Fruit fly (Drosophila melanogaster) whole organism, embryonic: ENCODE results near the gene Mlp84B.

Experiments
- Ada2b ChIP-seq: fragments of 200-800 bp; sonication (Bioruptor generic); IDR thresholded peaks from 2 replicates; pipeline ENCODE4 v1.3.6; 2022; ENCODE audit warnings: missing biosample characterization, missing genetic modification characterization
- Adf1 ChIP-seq: fragments of 200-800 bp; sonication (Bioruptor generic); IDR thresholded peaks from 2 replicates; pipeline ENCODE4 v1.3.6; 2022; ENCODE audit warnings: missing biosample characterization, missing genetic modification characterization
- Atf3 ChIP-seq: fragments of 200-800 bp; sonication (Bioruptor generic); optimal IDR thresholded peaks from 3 replicates; lab custom pipeline; 2016; ENCODE audit warnings: missing biosample characterization, missing genetic modification characterization
- B-H1 ChIP-seq: fragments of 200-800 bp; sonication (Bioruptor generic); IDR thresholded peaks from 3 replicates; pipeline ENCODE4 v1.3.6; 2022; ENCODE audit warnings: missing biosample characterization, missing genetic modification characterization
- Blimp-1 ChIP-seq: fragments of 200-800 bp; sonication (Bioruptor generic); optimal IDR thresholded peaks from 3 replicates; lab custom pipeline; 2018; ENCODE audit warnings: missing biosample characterization, missing genetic modification characterization, mild to moderate bottlenecking, moderate library complexity, missing genetic modification reagents
- CG10979 ChIP-seq: fragments of 200-800 bp; sonication (Bioruptor generic); optimal IDR thresholded peaks from 2 replicates; lab custom pipeline; 2018; ENCODE audit warnings: missing biosample characterization, mild to moderate bottlenecking, missing genetic modification characterization, moderate library complexity
- CG11504 ChIP-seq: fragments of 200-800 bp; sonication (Bioruptor generic); optimal IDR thresholded peaks from 3 replicates; lab custom pipeline; 2019; ENCODE audit warnings: missing biosample characterization, mild to moderate bottlenecking, missing genetic modification characterization, moderate library complexity
- CG1647 ChIP-seq: fragments of 200-800 bp; sonication (Bioruptor generic); optimal IDR thresholded peaks from 3 replicates; lab custom pipeline; 2016; ENCODE audit warnings: missing biosample characterization, missing genetic modification characterization
- CG17328 ChIP-seq: fragments of 200-800 bp; sonication (Bioruptor generic); IDR thresholded peaks from 2 replicates; pipeline ENCODE4 v1.3.6; 2022; ENCODE audit warnings: missing biosample characterization, missing genetic modification characterization
- CG18011 ChIP-seq: fragments of 200-800 bp; sonication (Bioruptor generic); optimal IDR thresholded peaks from 2 replicates; lab custom pipeline; 2017; ENCODE audit warnings: missing biosample characterization, missing genetic modification characterization, mild to moderate bottlenecking, moderate library complexity, missing genotype
- CG30020 ChIP-seq: fragments of 200-800 bp; optimal IDR thresholded peaks from 2 replicates; lab custom pipeline; 2019; ENCODE audit warnings: missing biosample characterization, mild to moderate bottlenecking, missing genetic modification characterization, moderate library complexity
- CG4424 ChIP-seq: fragments of 200-800 bp; sonication (Bioruptor generic); optimal IDR thresholded peaks from 3 replicates; lab custom pipeline; 2016; ENCODE audit warnings: missing biosample characterization, missing genetic modification characterization
- CG6854 ChIP-seq: fragments of 200-800 bp; sonication (Bioruptor generic); optimal IDR thresholded peaks from 3 replicates; lab custom pipeline; 2017; ENCODE audit warnings: missing biosample characterization, mild to moderate bottlenecking, missing genetic modification characterization
- CG7357 ChIP-seq: fragments of 200-800 bp; sonication (Bioruptor generic); IDR thresholded peaks from 3 replicates; pipeline ENCODE4 v1.3.6; 2022; ENCODE audit warnings: missing biosample characterization, missing genetic modification characterization
- CG7786 ChIP-seq: fragments of 200-800 bp; sonication (Bioruptor generic); optimal IDR thresholded peaks from 2 replicates; lab custom pipeline; 2016; ENCODE audit warnings: missing biosample characterization, missing genetic modification characterization
- CG9727 ChIP-seq: fragments of 200-800 bp; sonication (Bioruptor generic); optimal IDR thresholded peaks from 3 replicates; lab custom pipeline; 2017; ENCODE audit warnings: missing biosample characterization, mild to moderate bottlenecking, missing genetic modification characterization
- Camta ChIP-seq: fragments of 200-800 bp; sonication (Bioruptor generic); optimal IDR thresholded peaks from 2 replicates; lab custom pipeline; 2016; ENCODE audit warnings: missing biosample characterization, missing genetic modification characterization
- CoRest ChIP-seq: fragments of 200-800 bp; sonication (Bioruptor generic); optimal IDR thresholded peaks from 3 replicates; lab custom pipeline; 2018; ENCODE audit warnings: missing biosample characterization, mild to moderate bottlenecking, missing genetic modification characterization, moderate library complexity
- Ets65A ChIP-seq: fragments of 200-800 bp; sonication (Bioruptor generic); peaks from one replicate; lab custom pipeline; 2016; ENCODE audit warnings: missing biosample characterization, missing genetic modification characterization
- Hsf ChIP-seq: fragments of 200-800 bp; sonication (Bioruptor generic); optimal IDR thresholded peaks from 3 replicates; lab custom pipeline; 2016; ENCODE audit warnings: missing biosample characterization, missing genetic modification characterization
- MESR4 ChIP-seq: fragments of 200-800 bp; sonication (Bioruptor generic); optimal IDR thresholded peaks from 2 replicates; lab custom pipeline; 2018; ENCODE audit warnings: missing biosample characterization, mild to moderate bottlenecking, missing genetic modification characterization, moderate library complexity
- Mad ChIP-seq: fragments of 200-800 bp; sonication (Bioruptor generic); optimal IDR thresholded peaks from 2 replicates; lab custom pipeline; 2016; ENCODE audit warnings: missing biosample characterization, missing genetic modification characterization
- NFAT ChIP-seq: fragments of 200-800 bp; sonication (Bioruptor generic); IDR thresholded peaks from 2 replicates; pipeline ENCODE4 v1.3.6; 2022; ENCODE audit warnings: missing biosample characterization, missing genetic modification characterization
- Oli ChIP-seq: fragments of 200-800 bp; sonication (Bioruptor generic); optimal IDR thresholded peaks from 2 replicates; lab custom pipeline; 2018; ENCODE audit warnings: missing biosample characterization, mild to moderate bottlenecking, missing genetic modification characterization, moderate library complexity
- Optix ChIP-seq: fragments of 200-800 bp; sonication (Bioruptor generic); IDR thresholded peaks from 3 replicates; pipeline ENCODE4 v1.3.6; 2022; ENCODE audit warnings: missing biosample characterization, missing genetic modification characterization
- Six4 ChIP-seq: fragments of 200-800 bp; sonication (Bioruptor generic); optimal IDR thresholded peaks from 2 replicates; lab custom pipeline; 2016; ENCODE audit warnings: missing biosample characterization, missing genetic modification characterization
- Sox100B ChIP-seq: fragments of 200-800 bp; sonication (Bioruptor generic); optimal IDR thresholded peaks from 3 replicates; lab custom pipeline; 2018; ENCODE audit warnings: missing biosample characterization, mild to moderate bottlenecking, missing genetic modification characterization
- Sox102F ChIP-seq: fragments of 200-800 bp; sonication (Bioruptor generic); optimal IDR thresholded peaks from 2 replicates; lab custom pipeline; 2018; ENCODE audit warnings: missing biosample characterization, mild to moderate bottlenecking, missing genetic modification characterization, moderate library complexity
- Sry-β ChIP-seq: fragments of 200-800 bp; sonication (Bioruptor generic); optimal IDR thresholded peaks from 2 replicates; lab custom pipeline; 2018; ENCODE audit warnings: missing biosample characterization, mild to moderate bottlenecking, missing genetic modification characterization, moderate library complexity
- Stat92E ChIP-seq, 3 experiments: fragments of >200 bp in 2 of 3; fragments of 200-800 bp in 1 of 3; sonication (Bioruptor generic) in 1 of 3; optimal IDR thresholded peaks; 2 replicates each; lab custom pipeline; 2017 to 2019; ENCODE audit warnings: missing biosample characterization in 3 of 3, missing genetic modification characterization in 3 of 3, mild to moderate bottlenecking in 1 of 3, moderate library complexity in 1 of 3
- cg ChIP-seq: fragments of 200-800 bp; sonication (Bioruptor generic); optimal IDR thresholded peaks from 3 replicates; lab custom pipeline; 2019; ENCODE audit warnings: missing biosample characterization, mild to moderate bottlenecking, missing genetic modification characterization, moderate library complexity
- crp ChIP-seq, 2 experiments: fragments of 200-800 bp; sonication (Bioruptor generic); optimal IDR thresholded peaks; 2 replicates in 1 of 2; 3 replicates in 1 of 2; lab custom pipeline; 2017; ENCODE audit warnings: missing biosample characterization in 2 of 2, missing genetic modification characterization in 2 of 2, mild to moderate bottlenecking in 1 of 2, moderate library complexity in 1 of 2
- da ChIP-seq: fragments of 200-800 bp; sonication (Bioruptor generic); optimal IDR thresholded peaks from 2 replicates; lab custom pipeline; 2016; ENCODE audit warnings: missing biosample characterization, missing genetic modification characterization
- ewg ChIP-seq: fragments of 200-800 bp; sonication (Bioruptor generic); optimal IDR thresholded peaks from 3 replicates; lab custom pipeline; 2017; ENCODE audit warnings: mild to moderate bottlenecking, missing biosample characterization, missing genetic modification reagents, missing genetic modification characterization
- ftz-f1 ChIP-seq: fragments of 200-800 bp; sonication (Bioruptor generic); optimal IDR thresholded peaks from 2 replicates; lab custom pipeline; 2016; ENCODE audit warnings: missing biosample characterization, missing genetic modification characterization
- fu2 ChIP-seq: fragments of 200-800 bp; sonication (Bioruptor generic); optimal IDR thresholded peaks from 2 replicates; lab custom pipeline; 2016; ENCODE audit warnings: missing biosample characterization, missing genetic modification characterization
- gfzf ChIP-seq: fragments of 200-800 bp; sonication (Bioruptor generic); optimal IDR thresholded peaks from 2 replicates; lab custom pipeline; 2016; ENCODE audit warnings: missing biosample characterization, mild to moderate bottlenecking, missing genetic modification characterization, moderate library complexity
- grau ChIP-seq: fragments of 200-800 bp; optimal IDR thresholded peaks from 3 replicates; lab custom pipeline; 2019; ENCODE audit warnings: missing biosample characterization, mild to moderate bottlenecking, missing genetic modification characterization, moderate library complexity
- gt ChIP-seq: fragments of 200-800 bp; sonication (Bioruptor generic); IDR thresholded peaks from 2 replicates; pipeline ENCODE4 v1.3.6; 2022; ENCODE audit warnings: missing biosample characterization, missing genetic modification characterization
- hth ChIP-seq: fragments of >200 bp; optimal IDR thresholded peaks from 2 replicates; lab custom pipeline; 2017; ENCODE audit warnings: inconsistent platforms
- lmd ChIP-seq: fragments of 200-800 bp; sonication (Bioruptor generic); IDR thresholded peaks from 2 replicates; pipeline ENCODE4 v1.3.6; 2022; ENCODE audit warnings: missing biosample characterization, missing genetic modification characterization
- maf-S ChIP-seq: fragments of 200-800 bp; sonication (Bioruptor generic); optimal IDR thresholded peaks from 2 replicates; lab custom pipeline; 2016; ENCODE audit warnings: missing biosample characterization, missing genetic modification characterization
- salm ChIP-seq: fragments of 200-800 bp; sonication (Bioruptor generic); optimal IDR thresholded peaks from 2 replicates; lab custom pipeline; 2018; ENCODE audit warnings: missing biosample characterization, mild to moderate bottlenecking, missing genetic modification characterization
- sob ChIP-seq: fragments of 200-800 bp; sonication (Bioruptor generic); IDR thresholded peaks from 2 replicates; pipeline ENCODE4 v1.3.6; 2022; ENCODE audit warnings: missing biosample characterization, missing genetic modification characterization
- sqz ChIP-seq: fragments of 200-800 bp; sonication (Bioruptor generic); optimal IDR thresholded peaks from 3 replicates; lab custom pipeline; 2018; ENCODE audit warnings: missing biosample characterization, mild to moderate bottlenecking, missing genetic modification characterization
- tna ChIP-seq: fragments of 200-800 bp; sonication (Bioruptor generic); IDR thresholded peaks from 2 replicates; pipeline ENCODE4 v1.3.6; 2022; ENCODE audit warnings: missing biosample characterization, missing genetic modification characterization; ENCODE audit not compliant: partially characterized antibody
- trem ChIP-seq: fragments of 200-800 bp; optimal IDR thresholded peaks from 3 replicates; lab custom pipeline; 2019; ENCODE audit warnings: missing biosample characterization, mild to moderate bottlenecking, missing genetic modification characterization, moderate library complexity
- ttk ChIP-seq: fragments of 200-800 bp; sonication (Bioruptor generic); IDR thresholded peaks from 2 replicates; pipeline ENCODE4 v2.1.2; 2022; ENCODE audit warnings: missing biosample characterization, missing genetic modification characterization
- tx ChIP-seq: fragments of 200-800 bp; sonication (Bioruptor generic); optimal IDR thresholded peaks from 2 replicates; lab custom pipeline; 2016; ENCODE audit warnings: missing biosample characterization, missing genetic modification characterization
- usp ChIP-seq: fragments of >200 bp; optimal IDR thresholded peaks from 2 replicates; lab custom pipeline; 2017; ENCODE audit warnings: missing biosample characterization, missing genetic modification characterization
- z ChIP-seq: fragments of 200-800 bp; sonication (Bioruptor generic); IDR thresholded peaks from 3 replicates; pipeline ENCODE4 v1.3.6; 2022; ENCODE audit warnings: missing biosample characterization, missing genetic modification characterization

The Mlp84B gene

dm6 chr3R:7124109-7124639, 6.6 kb upstream of the Mlp84B start, which contains the start of the genes Alh and CG10098 (continued):
- TF ChIP-seq CoRest (tag; lab: Kevin White, UChicago), result peak; percentile 91
- peak; percentile 23; the same call in 1 of the 3 replicates for TF ChIP-seq Optix (GFP tag; lab: Robert Waterston, UW)
- peak; percentile 9 for TF ChIP-seq cg
- peak; percentile 73 for TF ChIP-seq CG17328 (GFP tag; lab: Robert Waterston, UW)
- peak; percentile 56; the same call in 1 of the 2 replicates for TF ChIP-seq gt (GFP tag; lab: Robert Waterston, UW)
- peak; percentile 81 for TF ChIP-seq ttk (GFP tag; lab: Robert Waterston, UW)
- TF ChIP-seq ftz-f1 (GFP tag; lab: Kevin White, UChicago), result peak; percentile 44
- no peak for TF ChIP-seq Adf1
- peak; percentile 85 for TF ChIP-seq CG9727 (GFP tag; lab: Kevin White, UChicago)
- TF ChIP-seq Ada2b (GFP tag; lab: Robert Waterston, UW), result peak; percentile 73
- peak; percentile 90 for TF ChIP-seq CG4424 (GFP tag; lab: Kevin White, UChicago)
- peak; percentile 87 for TF ChIP-seq NFAT
- peak; percentile 87 for TF ChIP-seq CG1647 (GFP tag; lab: Kevin White, UChicago)
- TF ChIP-seq sqz (GFP tag; lab: Kevin White, UChicago), result no peak
- no peak for TF ChIP-seq Stat92E (GFP tag; optimal IDR thresholded peaks at IDR 0.05; lab: Kevin White, UChicago)
- TF ChIP-seq Hsf (GFP tag; lab: Kevin White, UChicago), result peak; percentile 91
- peak; percentile 99 for TF ChIP-seq Ets65A
- peak; percentile 78 for TF ChIP-seq trem
- peak; percentile 6 for TF ChIP-seq Sry-β
- TF ChIP-seq tna (GFP tag; lab: Robert Waterston, UW), result peak; percentile 22; the same call in 1 of the 2 replicates
- TF ChIP-seq Six4 (GFP tag; lab: Kevin White, UChicago), result peak; percentile 70
- peak; percentile 91 for TF ChIP-seq CG7786 (GFP tag; lab: Kevin White, UChicago)
- peak; percentile 86 for TF ChIP-seq Camta (GFP tag; lab: Kevin White, UChicago)
- peak; percentile 83 to 94 for TF ChIP-seq crp (GFP tag; optimal IDR thresholded peaks at IDR 0.05; lab: Kevin White, UChicago)
- TF ChIP-seq B-H1, result peak; percentile 54
- TF ChIP-seq CG10979 (tag; lab: Kevin White, UChicago), result peak; percentile 65
- TF ChIP-seq Mad (GFP tag; lab: Kevin White, UChicago), result peak; percentile 73
- TF ChIP-seq grau, result peak; percentile 83
- TF ChIP-seq sob, result peak; percentile 80
- TF ChIP-seq Blimp-1, result peak; percentile 63
- no peak for TF ChIP-seq usp (GFP tag; lab: Kevin White, UChicago)
- peak; percentile 89 for TF ChIP-seq fu2 (GFP tag; lab: Kevin White, UChicago)
- no peak for TF ChIP-seq CG6854 (GFP tag; lab: Kevin White, UChicago)
- no peak for TF ChIP-seq MESR4
- peak; percentile 51 for TF ChIP-seq da (GFP tag; lab: Kevin White, UChicago)
- peak; percentile 83 for TF ChIP-seq tx (GFP tag; lab: Kevin White, UChicago)
- peak; percentile 72 for TF ChIP-seq Sox100B
- TF ChIP-seq lmd (GFP tag; lab: Robert Waterston, UW), result peak; percentile 81
- peak; percentile 82 for TF ChIP-seq Atf3 (GFP tag; lab: Kevin White, UChicago)
- TF ChIP-seq CG30020 (tag; lab: Kevin White, UChicago), result peak; percentile 73
- peak; percentile 68 for TF ChIP-seq Oli (tag; lab: Kevin White, UChicago)
- no peak for TF ChIP-seq z
- peak; percentile 51 for TF ChIP-seq ewg (GFP tag; lab: Kevin White, UChicago)
- TF ChIP-seq hth (lab: Kevin White, UChicago), result no peak
- peak; percentile 66 for TF ChIP-seq CG7357 (GFP tag; lab: Robert Waterston, UW)
- peak; percentile 38 for TF ChIP-seq gfzf
- peak; percentile 80 for TF ChIP-seq Sox102F (GFP tag; lab: Kevin White, UChicago)
- TF ChIP-seq salm (tag; lab: Kevin White, UChicago), result no peak
- peak; percentile 67 for TF ChIP-seq CG18011
- TF ChIP-seq maf-S, result peak; percentile 74
- TF ChIP-seq CG11504, result peak; percentile 80
